Worm (Caenorhabditis elegans) whole organism, L2 larva: ENCODE results near the gene Y69A2AR.51.

ENCODE experiments used
- F13H6.1 ChIP-seq: sonication (generic microtip); optimal IDR thresholded peaks from 2 replicates; lab custom pipeline; 2016; ENCODE audit warnings: missing genetic modification characterization, missing compliant biosample characterization
- R02D3.7 ChIP-seq: fragments of 150-350 bp; optimal IDR thresholded peaks from 2 replicates; lab custom pipeline; 2014; ENCODE audit warnings: missing biosample characterization, missing genetic modification characterization
- ZK546.5 ChIP-seq: sonication (generic microtip); optimal IDR thresholded peaks from 2 replicates; lab custom pipeline; 2017; ENCODE audit warnings: missing biosample characterization, missing genetic modification characterization
- alr-1 ChIP-seq: fragments of 150-350 bp; optimal IDR thresholded peaks from 2 replicates; lab custom pipeline; 2014; ENCODE audit warnings: missing biosample characterization, missing genetic modification characterization
- ama-1 ChIP-seq: fragments of 150-350 bp; optimal IDR thresholded peaks from 2 replicates; lab custom pipeline; 2018; ENCODE audit warnings: inconsistent platforms
- blmp-1 ChIP-seq: sonication (generic microtip); optimal IDR thresholded peaks from 2 replicates; lab custom pipeline; 2017; ENCODE audit warnings: missing genetic modification characterization, mild to moderate bottlenecking, missing compliant biosample characterization, antibody characterized with exemption, moderate library complexity; ENCODE audit not compliant: insufficient read depth
- ceh-16 ChIP-seq: fragments of 150-350 bp; optimal IDR thresholded peaks from 2 replicates; lab custom pipeline; 2014; ENCODE audit warnings: missing biosample characterization, missing genetic modification characterization
- ceh-82 ChIP-seq: fragments of 150-350 bp; optimal IDR thresholded peaks from 2 replicates; lab custom pipeline; 2014; ENCODE audit warnings: missing biosample characterization, missing genetic modification characterization
- crh-2 ChIP-seq: sonication (generic microtip); optimal IDR thresholded peaks from 2 replicates; lab custom pipeline; 2017; ENCODE audit warnings: missing biosample characterization, missing genetic modification characterization
- dmd-4 ChIP-seq: sonication (generic microtip); optimal IDR thresholded peaks from 2 replicates; lab custom pipeline; 2017; ENCODE audit warnings: missing biosample characterization, missing genetic modification characterization
- egl-27 ChIP-seq: sonication (generic microtip); optimal IDR thresholded peaks from 3 replicates; lab custom pipeline; 2017; ENCODE audit warnings: missing biosample characterization, missing genetic modification reagents, missing genetic modification characterization
- elt-3 ChIP-seq: sonication (generic microtip); optimal IDR thresholded peaks from 2 replicates; lab custom pipeline; 2017; ENCODE audit warnings: missing biosample characterization, missing genetic modification characterization
- fos-1 ChIP-seq: fragments of 150-350 bp; optimal IDR thresholded peaks from 2 replicates; lab custom pipeline; 2014; ENCODE audit warnings: missing biosample characterization, missing genetic modification characterization
- gmeb-1 ChIP-seq: fragments of 150-350 bp; optimal IDR thresholded peaks from 2 replicates; lab custom pipeline; 2014; ENCODE audit warnings: missing biosample characterization, missing genetic modification characterization
- lin-39 ChIP-seq: fragments of 150-350 bp; optimal IDR thresholded peaks from 2 replicates; lab custom pipeline; 2014; ENCODE audit warnings: missing biosample characterization, missing genetic modification reagents, missing genetic modification characterization
- lsy-2 ChIP-seq, 2 experiments: fragments of 150-350 bp in 1 of 2; sonication (generic microtip) in 1 of 2; optimal IDR thresholded peaks; 2 replicates each; lab custom pipeline; 2014 to 2017; ENCODE audit warnings: missing biosample characterization in 2 of 2, missing genetic modification characterization in 2 of 2
- mab-5 ChIP-seq: fragments of 150-350 bp; optimal IDR thresholded peaks from 2 replicates; lab custom pipeline; 2014; ENCODE audit warnings: missing biosample characterization, missing genetic modification characterization
- mbf-1 ChIP-seq: sonication (generic microtip); optimal IDR thresholded peaks from 2 replicates; lab custom pipeline; 2017; ENCODE audit warnings: missing biosample characterization, missing genetic modification characterization
- nhr-11 ChIP-seq: fragments of 150-350 bp; optimal IDR thresholded peaks from 2 replicates; lab custom pipeline; 2014; ENCODE audit warnings: missing biosample characterization, missing genetic modification characterization
- nhr-12 ChIP-seq: fragments of 150-350 bp; optimal IDR thresholded peaks from 2 replicates; lab custom pipeline; 2014; ENCODE audit warnings: missing biosample characterization, missing genetic modification characterization
- nhr-129 ChIP-seq: fragments of 150-350 bp; optimal IDR thresholded peaks from 2 replicates; lab custom pipeline; 2014; ENCODE audit warnings: missing biosample characterization, missing genetic modification characterization
- nhr-21 ChIP-seq: fragments of 150-350 bp; optimal IDR thresholded peaks from 2 replicates; lab custom pipeline; 2014; ENCODE audit warnings: missing biosample characterization, missing genetic modification characterization
- nhr-237 ChIP-seq: fragments of 150-350 bp; optimal IDR thresholded peaks from 2 replicates; lab custom pipeline; 2014; ENCODE audit warnings: missing biosample characterization, missing genetic modification characterization
- nhr-6 ChIP-seq: fragments of 150-350 bp; optimal IDR thresholded peaks from 2 replicates; lab custom pipeline; 2014; ENCODE audit warnings: missing biosample characterization, missing genetic modification characterization
- nhr-77 ChIP-seq: fragments of 150-350 bp; optimal IDR thresholded peaks from 2 replicates; lab custom pipeline; 2014; ENCODE audit warnings: missing biosample characterization, missing genetic modification characterization
- sem-4 ChIP-seq: fragments of 150-350 bp; optimal IDR thresholded peaks from 2 replicates; lab custom pipeline; 2014; ENCODE audit warnings: missing biosample characterization, missing genetic modification reagents, missing genetic modification characterization
- sma-3 ChIP-seq: sonication (generic microtip); optimal IDR thresholded peaks from 2 replicates; lab custom pipeline; 2016; ENCODE audit warnings: missing genetic modification reagents, missing genetic modification characterization, missing compliant biosample characterization
- snpc-4 ChIP-seq: fragments of 150-350 bp; optimal IDR thresholded peaks from 2 replicates; lab custom pipeline; 2014; ENCODE audit warnings: missing biosample characterization, missing genetic modification characterization
- unc-39 ChIP-seq: fragments of 150-350 bp; optimal IDR thresholded peaks from 2 replicates; lab custom pipeline; 2014; ENCODE audit warnings: missing biosample characterization, missing genetic modification characterization
- unc-55 ChIP-seq: fragments of 150-350 bp; sonication (generic microtip); optimal IDR thresholded peaks from 3 replicates; lab custom pipeline; 2014; ENCODE audit warnings: missing biosample characterization, missing genetic modification reagents, missing genetic modification characterization
- zag-1 ChIP-seq: fragments of 150-350 bp; optimal IDR thresholded peaks from 2 replicates; lab custom pipeline; 2014; ENCODE audit warnings: missing biosample characterization, missing genetic modification characterization
- ztf-11 ChIP-seq: sonication (generic microtip); optimal IDR thresholded peaks from 2 replicates; lab custom pipeline; 2017; ENCODE audit warnings: missing biosample characterization, missing genetic modification characterization
- ztf-4 ChIP-seq: fragments of 150-350 bp; optimal IDR thresholded peaks from 2 replicates; lab custom pipeline; 2014; ENCODE audit warnings: missing biosample characterization, missing genetic modification characterization

Y69A2AR.51 gene

ce11 chrIV:2613754-2614244 lies 41.6 kb downstream of the Y69A2AR.51 start, which contains the start of gene daao-1:
TSS of gene daao-1 (plus strand) at chrIV:2614194.
- TF ChIP-seq gmeb-1 (tag; lab: Kevin White, UChicago): no peak
- no peak for TF ChIP-seq F13H6.1 (tag; lab: Kevin White, UChicago)
- TF ChIP-seq ceh-82 (tag; lab: Kevin White, UChicago): no peak
- TF ChIP-seq nhr-11: no peak
- no peak for TF ChIP-seq snpc-4 (tag; lab: Kevin White, UChicago)
- no peak for TF ChIP-seq R02D3.7 (tag; lab: Kevin White, UChicago)
- no peak for TF ChIP-seq unc-39 (tag; lab: Kevin White, UChicago)
- no peak for TF ChIP-seq unc-55
- TF ChIP-seq nhr-12 (tag; lab: Kevin White, UChicago): no peak
- no peak for TF ChIP-seq ceh-16 (tag; lab: Kevin White, UChicago)
- TF ChIP-seq dmd-4 (tag; lab: Kevin White, UChicago): no peak
- no peak for TF ChIP-seq ZK546.5
- no peak for TF ChIP-seq crh-2 (tag; lab: Kevin White, UChicago)
- no peak for TF ChIP-seq ztf-4 (tag; lab: Kevin White, UChicago)
- TF ChIP-seq lsy-2 (tag; optimal IDR thresholded peaks at IDR 0.05; lab: Kevin White, UChicago): no peak
- TF ChIP-seq egl-27: no peak
- TF ChIP-seq sma-3 (GFP tag; lab: Kevin White, UChicago): no peak
- no peak for TF ChIP-seq ztf-11 (tag; lab: Kevin White, UChicago)
- no peak for TF ChIP-seq sem-4 (tag; lab: Kevin White, UChicago)
- TF ChIP-seq alr-1 (tag; lab: Kevin White, UChicago): no peak

DNA sequence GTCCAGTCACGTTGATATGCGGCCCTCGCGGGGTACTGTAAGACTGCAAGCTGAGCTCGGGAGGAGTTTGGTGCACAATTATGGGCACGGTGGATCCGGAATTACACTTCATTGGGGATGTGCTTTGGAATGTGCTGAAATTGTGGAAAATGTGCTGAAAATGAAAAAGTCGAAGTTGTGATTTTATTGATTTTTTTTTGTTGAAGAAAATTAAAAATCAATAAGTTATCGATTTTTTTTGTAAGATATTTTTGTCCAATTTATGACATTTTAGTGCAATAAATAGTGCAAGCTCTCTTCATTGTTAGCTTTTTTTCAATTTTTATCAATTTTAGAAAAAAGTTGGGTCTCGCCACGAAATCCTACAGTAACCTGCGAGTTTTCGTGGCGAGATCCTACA lies 44.6 kb downstream of the Y69A2AR.51 start:
- TF ChIP-seq elt-3 (tag; lab: Kevin White, UChicago) (no peak), lsy-2 (tag; optimal IDR thresholded peaks at IDR 0.05; lab: Kevin White, UChicago) (no peak)

- TF ChIP-seq ztf-4 (tag; lab: Kevin White, UChicago) (no peak), fos-1 (tag; lab: Kevin White, UChicago) (peak; percentile 85), blmp-1 (tag; lab: Kevin White, UChicago) (no peak), zag-1 (tag; lab: Kevin White, UChicago) (no peak), nhr-21 (tag; lab: Kevin White, UChicago) (no peak), gmeb-1 (tag; lab: Kevin White, UChicago) (peak; percentile 15), ceh-16 (tag; lab: Kevin White, UChicago) (no peak), F13H6.1 (tag; lab: Kevin White, UChicago) (peak; percentile 26), mbf-1 (tag; lab: Kevin White, UChicago) (no peak), unc-55 (no peak), ama-1 (lab: Kevin White, UChicago) (no peak), crh-2 (tag; lab: Kevin White, UChicago) (peak; percentile 53), lsy-2 (tag; optimal IDR thresholded peaks at IDR 0.05; lab: Kevin White, UChicago) (no peak), ceh-82 (tag; lab: Kevin White, UChicago) (no peak), nhr-12 (tag; lab: Kevin White, UChicago) (no peak), nhr-237 (tag; lab: Kevin White, UChicago) (no peak), lin-39 (tag; lab: Kevin White, UChicago) (no peak), nhr-6 (tag; lab: Kevin White, UChicago) (no peak), nhr-11 (no peak), nhr-129 (tag; lab: Kevin White, UChicago) (no peak), mab-5 (tag; lab: Kevin White, UChicago) (no peak), nhr-77 (no peak)
These were observed 46.4 kb downstream of the Y69A2AR.51 start, which contains the start of gene smf-3 for ce11 chrIV:2618611-2619010. TSS of gene smf-3 (plus strand) at chrIV:2618869.
